Fruit fly (Drosophila melanogaster) whole organism, wandering third instar larva: ENCODE measurements around the gene CG43255.

Experiments
- Abd-B ChIP-seq: fragments of >200 bp; optimal IDR thresholded peaks from 2 replicates; lab custom pipeline; 2017; ENCODE audit warnings: missing biosample characterization, missing genetic modification characterization
- CG32264 ChIP-seq: fragments of 200-800 bp; sonication (Bioruptor generic); optimal IDR thresholded peaks from 2 replicates; lab custom pipeline; 2016; ENCODE audit warnings: missing biosample characterization, missing genetic modification characterization
- CG9705 ChIP-seq: fragments of 200-800 bp; sonication (Bioruptor generic); optimal IDR thresholded peaks from 2 replicates; lab custom pipeline; 2018; ENCODE audit warnings: missing biosample characterization, mild to moderate bottlenecking, missing genetic modification characterization
- Dfd ChIP-seq: fragments of >200 bp; optimal IDR thresholded peaks from 2 replicates; lab custom pipeline; 2017; ENCODE audit warnings: missing biosample characterization, missing genetic modification characterization
- Dif ChIP-seq: fragments of 200-275, 200-300 bp; sonication (Bioruptor generic); optimal IDR thresholded peaks from 2 replicates; lab custom pipeline; 2018; ENCODE audit warnings: missing biosample characterization, missing genetic modification characterization; ENCODE audit not compliant: partially characterized antibody
- HLH106 ChIP-seq: fragments of 200-800 bp; optimal IDR thresholded peaks from 3 replicates; lab custom pipeline; 2019; ENCODE audit warnings: missing biosample characterization, mild to moderate bottlenecking, missing genetic modification characterization, moderate library complexity
- Hnf4 ChIP-seq: fragments of 200-800 bp; sonication (Bioruptor generic); optimal IDR thresholded peaks from 2 replicates; lab custom pipeline; 2016; ENCODE audit warnings: missing biosample characterization, mild to moderate bottlenecking, missing genetic modification characterization
- Hr78 ChIP-seq: fragments of >200 bp; optimal IDR thresholded peaks from 2 replicates; lab custom pipeline; 2017; ENCODE audit warnings: missing biosample characterization, missing genetic modification characterization
- Hr83 ChIP-seq: fragments of 200-300 bp; sonication (Bioruptor generic); optimal IDR thresholded peaks from 2 replicates; lab custom pipeline; 2016; ENCODE audit warnings: missing biosample characterization, mild to moderate bottlenecking, missing genetic modification characterization, moderate library complexity; ENCODE audit not compliant: poor library complexity, severe bottlenecking
- Jra ChIP-seq: sonication (Bioruptor generic); optimal IDR thresholded peaks from 2 replicates; lab custom pipeline; 2016; ENCODE audit warnings: missing biosample characterization, missing genetic modification characterization
- Myc ChIP-seq: fragments of >200 bp; optimal IDR thresholded peaks from 2 replicates; lab custom pipeline; 2017
- N ChIP-seq: fragments of >200 bp; optimal IDR thresholded peaks from 2 replicates; lab custom pipeline; 2018; ENCODE audit warnings: missing biosample characterization, missing external identifiers, missing genetic modification characterization
- OdsH ChIP-seq: fragments of 200-800 bp; sonication (Bioruptor generic); optimal IDR thresholded peaks from 2 replicates; lab custom pipeline; 2016; ENCODE audit warnings: missing biosample characterization, mild to moderate bottlenecking, missing genetic modification characterization
- Rel ChIP-seq, 2 experiments: fragments of 200-800 bp; sonication (Bioruptor generic) in 1 of 2; optimal IDR thresholded peaks; 2 replicates in 1 of 2; 3 replicates in 1 of 2; lab custom pipeline; 2016 to 2019; ENCODE audit warnings: mild to moderate bottlenecking in 2 of 2, missing biosample characterization in 2 of 2, missing genetic modification characterization in 2 of 2, moderate library complexity in 1 of 2
- Sp1 ChIP-seq: fragments of 200-800 bp; sonication (Bioruptor generic); optimal IDR thresholded peaks from 3 replicates; lab custom pipeline; 2019; ENCODE audit warnings: missing biosample characterization, mild to moderate bottlenecking, missing genetic modification characterization, moderate library complexity
- Vsx2 ChIP-seq: fragments of 200-300, 225-300 bp; sonication (Bioruptor generic); optimal IDR thresholded peaks from 2 replicates; lab custom pipeline; 2018; ENCODE audit warnings: missing biosample characterization, missing genetic modification characterization; ENCODE audit not compliant: partially characterized antibody
- br ChIP-seq: fragments of 200-800 bp; sonication (Bioruptor generic); optimal IDR thresholded peaks from 2 replicates; lab custom pipeline; 2016; ENCODE audit warnings: missing biosample characterization, missing genetic modification characterization
- brk ChIP-seq: fragments of 200-800 bp; sonication (Bioruptor generic); optimal IDR thresholded peaks from 2 replicates; lab custom pipeline; 2016; ENCODE audit warnings: missing biosample characterization, mild to moderate bottlenecking, missing genetic modification characterization
- dmrt93B ChIP-seq: fragments of 200-800 bp; sonication (Bioruptor generic); optimal IDR thresholded peaks from 2 replicates; lab custom pipeline; 2018; ENCODE audit warnings: missing biosample characterization, mild to moderate bottlenecking, missing genetic modification characterization
- dsf ChIP-seq: sonication (Bioruptor generic); optimal IDR thresholded peaks from 2 replicates; lab custom pipeline; 2016; ENCODE audit warnings: missing biosample characterization, missing genetic modification characterization, borderline replicate concordance
- ey ChIP-seq: fragments of 200-800 bp; sonication (Bioruptor generic); optimal IDR thresholded peaks from 2 replicates; lab custom pipeline; 2016; ENCODE audit warnings: missing biosample characterization, missing genetic modification characterization
- foxo ChIP-seq, 2 experiments: fragments of 200-800 bp; sonication (Bioruptor generic); optimal IDR thresholded peaks; 2 replicates in 1 of 2; 3 replicates in 1 of 2; lab custom pipeline; 2016 to 2017; ENCODE audit warnings: missing biosample characterization in 2 of 2, missing genetic modification characterization in 2 of 2
- fru ChIP-seq: fragments of 200-800 bp; sonication (Bioruptor generic); optimal IDR thresholded peaks from 3 replicates; lab custom pipeline; 2016; ENCODE audit warnings: missing biosample characterization, mild to moderate bottlenecking, missing genetic modification characterization
- h ChIP-seq: fragments of 200-800 bp; sonication (Bioruptor generic); optimal IDR thresholded peaks from 3 replicates; lab custom pipeline; 2016; ENCODE audit warnings: missing biosample characterization, mild to moderate bottlenecking, missing genetic modification characterization
- lola ChIP-seq: fragments of >200 bp; optimal IDR thresholded peaks from 2 replicates; lab custom pipeline; 2017; ENCODE audit warnings: missing biosample characterization, missing genetic modification characterization
- pan ChIP-seq: fragments of >200 bp; optimal IDR thresholded peaks from 2 replicates; lab custom pipeline; 2017
- rgr ChIP-seq: fragments of 200-800 bp; sonication (Bioruptor generic); optimal IDR thresholded peaks from 3 replicates; lab custom pipeline; 2016; ENCODE audit warnings: missing biosample characterization, mild to moderate bottlenecking, missing genetic modification characterization
- tai ChIP-seq: sonication (Bioruptor generic); optimal IDR thresholded peaks from 2 replicates; lab custom pipeline; 2016; ENCODE audit warnings: missing biosample characterization, missing genetic modification characterization
- usp ChIP-seq: fragments of >200 bp; optimal IDR thresholded peaks from 2 replicates; lab custom pipeline; 2017; ENCODE audit warnings: missing biosample characterization, missing genetic modification characterization
- woc ChIP-seq: sonication (Bioruptor generic); optimal IDR thresholded peaks from 2 replicates; lab custom pipeline; 2016; ENCODE audit warnings: missing biosample characterization, mild to moderate bottlenecking, missing genetic modification characterization

CG43255 gene

dm6 chrX:8881729-8882128 lies 42.0 kb upstream of the CG43255 start:
- TF ChIP-seq fru (GFP tag; lab: Kevin White, UChicago), result no peak
- TF ChIP-seq dsf (GFP tag; lab: Kevin White, UChicago), result no peak
- TF ChIP-seq Myc (lab: Kevin White, UChicago), result no peak
- TF ChIP-seq dmrt93B (GFP tag; lab: Kevin White, UChicago), result no peak
- no peak for TF ChIP-seq Hr78 (GFP tag; lab: Kevin White, UChicago)
- TF ChIP-seq Dif (GFP tag; lab: Kevin White, UChicago), result no peak
- no peak for TF ChIP-seq Sp1 (GFP tag; lab: Kevin White, UChicago)
- no peak for TF ChIP-seq Dfd
- no peak for TF ChIP-seq h (GFP tag; lab: Kevin White, UChicago)
- no peak for TF ChIP-seq lola (GFP tag; lab: Kevin White, UChicago)
- TF ChIP-seq Vsx2, result no peak
- TF ChIP-seq Hr83 (GFP tag; lab: Kevin White, UChicago), result no peak
- TF ChIP-seq tai, result no peak
- TF ChIP-seq CG9705 (GFP tag; lab: Kevin White, UChicago), result no peak

- TF ChIP-seq dsf (GFP tag; lab: Kevin White, UChicago) (no peak), tai (no peak), Dif (GFP tag; lab: Kevin White, UChicago) (no peak), brk (GFP tag; lab: Kevin White, UChicago) (no peak), Abd-B (GFP tag; lab: Kevin White, UChicago) (no peak), woc (no peak), Jra (GFP tag; lab: Kevin White, UChicago) (no peak)
Observed at dm6 chrX:8883388-8883787, 40.4 kb upstream of the CG43255 start.

dm6 chrX:8883954-8884353 lies 39.8 kb upstream of the CG43255 start:
- TF ChIP-seq brk (GFP tag; lab: Kevin White, UChicago), result no peak
- TF ChIP-seq fru (GFP tag; lab: Kevin White, UChicago), result no peak
- no peak for TF ChIP-seq CG9705 (GFP tag; lab: Kevin White, UChicago)
- no peak for TF ChIP-seq br (GFP tag; lab: Kevin White, UChicago)
- no peak for TF ChIP-seq tai
- no peak for TF ChIP-seq HLH106 (tag; lab: Kevin White, UChicago)
- TF ChIP-seq usp (GFP tag; lab: Kevin White, UChicago), result no peak
- TF ChIP-seq dmrt93B (GFP tag; lab: Kevin White, UChicago), result no peak
- TF ChIP-seq pan (lab: Kevin White, UChicago), result no peak
- no peak for TF ChIP-seq Hnf4 (GFP tag; lab: Kevin White, UChicago)
- TF ChIP-seq ey (GFP tag; lab: Kevin White, UChicago), result no peak

- no peak for TF ChIP-seq Hr83 (GFP tag; lab: Kevin White, UChicago)
- no peak for TF ChIP-seq OdsH (GFP tag; lab: Kevin White, UChicago)
- no peak for TF ChIP-seq CG9705 (GFP tag; lab: Kevin White, UChicago)
- TF ChIP-seq rgr, result no peak
- TF ChIP-seq N (GFP tag; lab: Kevin White, UChicago), result no peak
- no peak for TF ChIP-seq CG32264 (GFP tag; lab: Kevin White, UChicago)
- TF ChIP-seq Jra (GFP tag; lab: Kevin White, UChicago), result no peak
- TF ChIP-seq dsf (GFP tag; lab: Kevin White, UChicago), result no peak
- TF ChIP-seq, all 38 proteins: peak for 0
Observed at dm6 chrX:8884678-8885077, 39.1 kb upstream of the CG43255 start.

- no peak for TF ChIP-seq Rel (GFP tag; optimal IDR thresholded peaks at IDR 0.05; lab: Kevin White, UChicago)
- no peak for TF ChIP-seq Rel (tag; optimal IDR thresholded peaks at IDR 0.05; lab: Kevin White, UChicago)
- TF ChIP-seq br (GFP tag; lab: Kevin White, UChicago), result no peak
- no peak for TF ChIP-seq Sp1 (GFP tag; lab: Kevin White, UChicago)
- no peak for TF ChIP-seq lola (GFP tag; lab: Kevin White, UChicago)
- no peak for TF ChIP-seq pan (lab: Kevin White, UChicago)
- no peak for TF ChIP-seq Hr83 (GFP tag; lab: Kevin White, UChicago)
- TF ChIP-seq foxo (GFP tag; optimal IDR thresholded peaks at IDR 0.05; lab: Kevin White, UChicago), result no peak
- TF ChIP-seq h (GFP tag; lab: Kevin White, UChicago), result no peak
- TF ChIP-seq Hnf4 (GFP tag; lab: Kevin White, UChicago), result no peak
- TF ChIP-seq, all 38 proteins: peak for 0
Observed at dm6 chrX:8885177-8885576, 38.6 kb upstream of the CG43255 start.
